Fruit fly (Drosophila melanogaster): Measurements from ENCODE around the gene CG9095.

CG9095 gene

DNA sequence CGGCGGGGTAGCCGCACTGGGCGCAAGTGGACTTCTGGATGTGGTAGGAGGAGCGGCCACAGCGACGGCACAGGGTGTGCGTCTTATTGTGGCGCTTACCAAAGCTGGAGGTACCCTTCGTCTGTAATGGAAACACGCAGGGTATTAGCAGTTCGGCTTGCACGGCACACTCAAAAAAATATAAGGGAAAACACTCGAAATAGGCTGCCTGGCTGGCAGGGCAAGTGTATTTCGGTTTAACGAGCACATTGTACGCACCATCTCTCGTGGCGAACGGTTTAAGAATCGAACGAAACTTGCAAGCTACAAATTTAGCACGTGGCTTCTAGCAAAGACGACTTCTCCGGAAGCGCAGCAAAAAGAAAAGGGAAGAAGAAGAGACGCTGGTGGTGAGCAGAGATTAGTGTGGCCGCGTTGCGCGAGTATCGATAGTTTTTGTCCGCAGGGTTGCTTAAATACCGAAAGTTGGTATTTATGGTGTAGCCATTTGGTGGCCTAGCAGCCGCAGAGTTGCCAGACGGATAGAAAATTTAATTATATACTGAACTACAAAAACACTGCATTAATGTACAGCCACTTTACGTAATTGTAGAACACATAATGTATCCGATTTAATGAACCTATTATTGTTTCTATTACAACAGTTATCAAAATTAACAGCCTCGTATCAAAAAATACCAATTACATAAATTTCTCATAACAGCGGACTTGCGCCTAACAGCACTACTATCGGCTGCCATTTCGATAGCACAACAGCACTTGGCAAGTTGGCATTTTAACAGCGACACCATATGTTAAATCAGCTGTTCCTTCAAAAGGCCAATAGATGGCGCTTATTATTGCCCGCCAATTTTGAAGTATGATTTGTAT, 23.8 kb downstream of the CG9095 start, which contains the start of gene RpL37-1:
Gene RpL37-1 (minus strand): TSS at position 374 of the 870 bp plus-strand sequence.
- TF ChIP-seq CG13894 (tag; optimal IDR thresholded peaks at IDR 0.05) (peak; percentile 33), sima (GFP tag; optimal IDR thresholded peaks at IDR 0.05) (peak; percentile 39), CG14667 (GFP tag; IDR thresholded peaks at IDR 0.05) (peak; percentile 47), CG2129 (GFP tag; IDR thresholded peaks at IDR 0.05; ENCODE audit: partially characterized antibody) (peak; percentile 60), bab2 (GFP tag; optimal IDR thresholded peaks at IDR 0.05) (peak; percentile 58), HLH54F (GFP tag; optimal IDR thresholded peaks at IDR 0.05) (peak; percentile 60), kah (GFP tag; optimal IDR thresholded peaks at IDR 0.05) (peak; percentile 44), B-H2 (GFP tag; optimal IDR thresholded peaks at IDR 0.05) (peak; percentile 65), CG16815 (GFP tag; optimal IDR thresholded peaks at IDR 0.05) (peak; percentile 12), rib (GFP tag; IDR thresholded peaks at IDR 0.05) (no peak), gsb-n (tag; optimal IDR thresholded peaks at IDR 0.05) (peak; percentile 31), CG1603 (tag; optimal IDR thresholded peaks at IDR 0.05) (peak; percentile 73), Bdp1 (GFP tag; optimal IDR thresholded peaks at IDR 0.05) (peak; percentile 11), Xbp1 (GFP tag; optimal IDR thresholded peaks at IDR 0.05) (peak; percentile 58), eyg (GFP tag; optimal IDR thresholded peaks at IDR 0.05) (peak; percentile 56), CG8089 (GFP tag; optimal IDR thresholded peaks at IDR 0.05) (peak; percentile 66), D (optimal IDR thresholded peaks at IDR 0.05) (no peak), D (GFP tag; optimal IDR thresholded peaks at IDR 0.05) (peak; percentile 28), sna (GFP tag; IDR thresholded peaks at IDR 0.05; ENCODE audit: partially characterized antibody) (peak; percentile 51), CG9932 (GFP tag; IDR thresholded peaks at IDR 0.05) (peak; percentile 74), CG17328 (GFP tag; IDR thresholded peaks at IDR 0.05) (peak; percentile 72), Neu2 (GFP tag; optimal IDR thresholded peaks at IDR 0.05; ENCODE audit: borderline replicate concordance) (no peak), E2f1 (GFP tag; IDR thresholded peaks at IDR 0.05) (peak; percentile 54), disco-r (GFP tag; optimal IDR thresholded peaks at IDR 0.05) (peak; percentile 71), jumu (GFP tag; optimal IDR thresholded peaks at IDR 0.05) (peak; percentile 35), CrebB (tag; optimal IDR thresholded peaks at IDR 0.05) (peak; percentile 40), CG13775 (GFP tag; optimal IDR thresholded peaks at IDR 0.05) (peak; percentile 84), CG17568 (GFP tag; optimal IDR thresholded peaks at IDR 0.05) (peak; percentile 73), CG7786 (GFP tag; optimal IDR thresholded peaks at IDR 0.05) (peak; percentile 53), ems (GFP tag; optimal IDR thresholded peaks at IDR 0.05) (peak; percentile 58), unpg (GFP tag; optimal IDR thresholded peaks at IDR 0.05) (peak; percentile 57), cg (GFP tag; optimal IDR thresholded peaks at IDR 0.05) (no peak), pita (GFP tag; optimal IDR thresholded peaks at IDR 0.05) (no peak), inv (GFP tag; IDR thresholded peaks at IDR 0.05; ENCODE audit: partially characterized antibody) (peak; percentile 69), wdn (GFP tag; IDR thresholded peaks at IDR 0.05) (0 out of 2 replicates have a peak, but pooled peaks have one; percentile 39), klu (GFP tag; IDR thresholded peaks at IDR 0.05) (peak; percentile 34; the same call in 1 of the 2 replicates), mam (GFP tag; optimal IDR thresholded peaks at IDR 0.05) (peak; percentile 65), Gug (GFP tag; IDR thresholded peaks at IDR 0.05) (0 out of 4 replicates have a peak, but pooled peaks have one; percentile 6), CG13287 (GFP tag; IDR thresholded peaks at IDR 0.05; ENCODE audit: partially characterized antibody) (peak; percentile 82), CG6765 (GFP tag; optimal IDR thresholded peaks at IDR 0.05) (peak; percentile 71), CG10543 (GFP tag; optimal IDR thresholded peaks at IDR 0.05) (peak; percentile 74), HLHmδ (GFP tag; optimal IDR thresholded peaks at IDR 0.05) (peak; percentile 73), Hey (tag; optimal IDR thresholded peaks at IDR 0.05) (no peak), tx (GFP tag; optimal IDR thresholded peaks at IDR 0.05) (peak; percentile 54), ap (GFP tag; IDR thresholded peaks at IDR 0.05) (no peak), CG7745 (tag; optimal IDR thresholded peaks at IDR 0.05) (no peak), CG10979 (tag; optimal IDR thresholded peaks at IDR 0.05) (peak; percentile 39), MESR4 (GFP tag; optimal IDR thresholded peaks at IDR 0.05) (peak; percentile 97), Oaz (GFP tag; IDR thresholded peaks at IDR 0.05) (peak; percentile 46)
